Fruit fly (Drosophila melanogaster) whole organism, embryonic: ENCODE results near the gene Try29F.

Experiments used
- Asciz ChIP-seq: fragments of 200-800 bp; sonication (Bioruptor generic); optimal IDR thresholded peaks from 2 replicates; lab custom pipeline; 2017; ENCODE audit warnings: missing biosample characterization, mild to moderate bottlenecking, missing genetic modification characterization, missing genetic modification reagents
- CG11723 ChIP-seq: fragments of 200-800 bp; sonication (Bioruptor generic); optimal IDR thresholded peaks from 2 replicates; lab custom pipeline; 2017; ENCODE audit warnings: missing biosample characterization, mild to moderate bottlenecking, missing genetic modification characterization
- CG13123 ChIP-seq: fragments of 200-800 bp; sonication (Bioruptor generic); optimal IDR thresholded peaks from 2 replicates; lab custom pipeline; 2016; ENCODE audit warnings: missing biosample characterization, missing genetic modification characterization
- CG13287 ChIP-seq: fragments of 200-800 bp; sonication (Bioruptor generic); IDR thresholded peaks from 2 replicates; pipeline ENCODE4 v1.3.6; 2022; ENCODE audit warnings: missing biosample characterization, missing genetic modification characterization; ENCODE audit not compliant: partially characterized antibody
- CG14050 ChIP-seq: fragments of 200-800 bp; sonication (Bioruptor generic); IDR thresholded peaks from 3 replicates; pipeline ENCODE4 v1.3.6; 2022; ENCODE audit warnings: missing biosample characterization, missing genetic modification characterization
- CG15269 ChIP-seq: fragments of 200-800 bp; sonication (Bioruptor generic); optimal IDR thresholded peaks from 2 replicates; lab custom pipeline; 2018; ENCODE audit warnings: missing biosample characterization, mild to moderate bottlenecking, missing genetic modification characterization, moderate library complexity
- CG15514 ChIP-seq: fragments of 200-800 bp; sonication (Bioruptor generic); optimal IDR thresholded peaks from 3 replicates; lab custom pipeline; 2017; ENCODE audit warnings: missing biosample characterization, missing genetic modification characterization, mild to moderate bottlenecking, moderate library complexity, missing genetic modification reagents
- CG1603 ChIP-seq: fragments of 200-800 bp; sonication (Bioruptor generic); optimal IDR thresholded peaks from 2 replicates; lab custom pipeline; 2019; ENCODE audit warnings: missing biosample characterization, mild to moderate bottlenecking, missing genetic modification characterization, moderate library complexity
- CG16863 ChIP-seq: fragments of 200-800 bp; sonication (Bioruptor generic); optimal IDR thresholded peaks from 3 replicates; lab custom pipeline; 2016; ENCODE audit warnings: missing biosample characterization, missing genetic modification characterization
- CG17186 ChIP-seq: fragments of 200-800 bp; sonication (Bioruptor generic); optimal IDR thresholded peaks from 3 replicates; lab custom pipeline; 2017; ENCODE audit warnings: missing biosample characterization, missing genetic modification reagents, missing genetic modification characterization
- CG17829 ChIP-seq: fragments of 200-800 bp; optimal IDR thresholded peaks from 2 replicates; lab custom pipeline; 2019; ENCODE audit warnings: missing biosample characterization, mild to moderate bottlenecking, missing genetic modification characterization, moderate library complexity
- CG2129 ChIP-seq: fragments of 200-800 bp; sonication (Bioruptor generic); IDR thresholded peaks from 2 replicates; pipeline ENCODE4 v1.3.6; 2022; ENCODE audit warnings: missing biosample characterization, missing genetic modification characterization; ENCODE audit not compliant: partially characterized antibody
- CG3838 ChIP-seq: fragments of 200-800 bp; sonication (Bioruptor generic); optimal IDR thresholded peaks from 3 replicates; lab custom pipeline; 2016; ENCODE audit warnings: missing biosample characterization, missing genetic modification characterization
- CG42726 ChIP-seq: fragments of 200-800 bp; sonication (Bioruptor generic); IDR thresholded peaks from 2 replicates; pipeline ENCODE4 v1.3.6; 2022; ENCODE audit warnings: missing biosample characterization, missing genetic modification characterization; ENCODE audit not compliant: partially characterized antibody
- CG43689 ChIP-seq: fragments of 200-800 bp; sonication (Bioruptor generic); IDR thresholded peaks from 2 replicates; pipeline ENCODE4 v1.3.6; 2022; ENCODE audit warnings: missing biosample characterization, missing genetic modification characterization
- CG4404 ChIP-seq: fragments of 200-800 bp; sonication (Bioruptor generic); IDR thresholded peaks from 2 replicates; pipeline ENCODE4 v1.3.6; 2022; ENCODE audit warnings: missing biosample characterization, missing genetic modification characterization
- CG4820 ChIP-seq: fragments of 200-800 bp; sonication (Bioruptor generic); optimal IDR thresholded peaks from 3 replicates; lab custom pipeline; 2016; ENCODE audit warnings: missing biosample characterization, missing genetic modification characterization
- CG6765 ChIP-seq: fragments of 200-800 bp; sonication (Bioruptor generic); optimal IDR thresholded peaks from 3 replicates; lab custom pipeline; 2017; ENCODE audit warnings: missing biosample characterization, mild to moderate bottlenecking, missing genetic modification characterization
- CG7271 ChIP-seq: fragments of 200-800 bp; sonication (Bioruptor generic); optimal IDR thresholded peaks from 2 replicates; lab custom pipeline; 2018; ENCODE audit warnings: missing biosample characterization, mild to moderate bottlenecking, missing genetic modification characterization, moderate library complexity
- CG7357 ChIP-seq: fragments of 200-800 bp; sonication (Bioruptor generic); IDR thresholded peaks from 3 replicates; pipeline ENCODE4 v1.3.6; 2022; ENCODE audit warnings: missing biosample characterization, missing genetic modification characterization
- CG8089 ChIP-seq: fragments of 200-800 bp; sonication (Bioruptor generic); optimal IDR thresholded peaks from 3 replicates; lab custom pipeline; 2016; ENCODE audit warnings: missing biosample characterization, missing genetic modification characterization
- CG8281 ChIP-seq: fragments of 200-800 bp; sonication (Bioruptor generic); optimal IDR thresholded peaks from 2 replicates; lab custom pipeline; 2018; ENCODE audit warnings: missing biosample characterization, mild to moderate bottlenecking, missing genetic modification characterization, moderate library complexity
- CG8290 ChIP-seq, 3 experiments: fragments of 200-800 bp; sonication (Bioruptor generic); optimal IDR thresholded peaks; 2 replicates each; lab custom pipeline; 2016 to 2019; ENCODE audit warnings: missing biosample characterization in 3 of 3, missing genetic modification characterization in 3 of 3, mild to moderate bottlenecking in 2 of 3, moderate library complexity in 1 of 3
- CG8359 ChIP-seq: fragments of 200-800 bp; sonication (Bioruptor generic); optimal IDR thresholded peaks from 2 replicates; lab custom pipeline; 2017; ENCODE audit warnings: missing biosample characterization, mild to moderate bottlenecking, missing genetic modification characterization, borderline replicate concordance
- CHES-1-like ChIP-seq: fragments of 200-800 bp; sonication (Bioruptor generic); optimal IDR thresholded peaks from 2 replicates; lab custom pipeline; 2016; ENCODE audit warnings: missing biosample characterization, missing genetic modification characterization
- CrebB ChIP-seq: fragments of 200-800 bp; sonication (Bioruptor generic); optimal IDR thresholded peaks from 3 replicates; lab custom pipeline; 2018; ENCODE audit warnings: missing biosample characterization, mild to moderate bottlenecking, missing genetic modification characterization
- Dip2 ChIP-seq: fragments of 200-800 bp; sonication (Bioruptor generic); IDR thresholded peaks from 2 replicates; pipeline ENCODE4 v1.3.6; 2022; ENCODE audit warnings: missing biosample characterization, missing genetic modification characterization
- HmgD ChIP-seq: fragments of 200-800 bp; sonication (Bioruptor generic); optimal IDR thresholded peaks from 3 replicates; lab custom pipeline; 2016; ENCODE audit warnings: missing biosample characterization, missing genetic modification characterization
- Lpt ChIP-seq: fragments of >200 bp; optimal IDR thresholded peaks from 2 replicates; lab custom pipeline; 2018; ENCODE audit warnings: missing biosample characterization, missing genetic modification characterization
- Mad ChIP-seq: fragments of 200-800 bp; sonication (Bioruptor generic); optimal IDR thresholded peaks from 2 replicates; lab custom pipeline; 2016; ENCODE audit warnings: missing biosample characterization, missing genetic modification characterization
- Mrtf ChIP-seq: fragments of 200-800 bp; sonication (Bioruptor generic); IDR thresholded peaks from 3 replicates; pipeline ENCODE4 v1.3.6; 2022; ENCODE audit warnings: missing biosample characterization, missing genetic modification characterization
- NfI ChIP-seq: fragments of 200-800 bp; sonication (Bioruptor generic); optimal IDR thresholded peaks from 3 replicates; lab custom pipeline; 2018; ENCODE audit warnings: missing biosample characterization, mild to moderate bottlenecking, missing genetic modification characterization, moderate library complexity
- PHDP ChIP-seq: fragments of 200-800 bp; sonication (Bioruptor generic); optimal IDR thresholded peaks from 3 replicates; lab custom pipeline; 2018; ENCODE audit warnings: missing biosample characterization, mild to moderate bottlenecking, missing genetic modification characterization, moderate library complexity
- Xbp1 ChIP-seq: fragments of 200-800 bp; sonication (Bioruptor generic); optimal IDR thresholded peaks from 3 replicates; lab custom pipeline; 2016; ENCODE audit warnings: missing biosample characterization, mild to moderate bottlenecking, missing genetic modification characterization
- ap ChIP-seq: fragments of 200-800 bp; sonication (Bioruptor generic); IDR thresholded peaks from 2 replicates; pipeline ENCODE4 v1.3.6; 2022; ENCODE audit warnings: missing biosample characterization, missing genetic modification characterization
- ara ChIP-seq: fragments of 200-800 bp; sonication (Bioruptor generic); IDR thresholded peaks from 2 replicates; pipeline ENCODE4 v1.3.6; 2022; ENCODE audit warnings: missing biosample characterization, missing genetic modification characterization
- caup ChIP-seq: fragments of 200-800 bp; sonication (Bioruptor generic); optimal IDR thresholded peaks from 3 replicates; lab custom pipeline; 2017; ENCODE audit warnings: missing biosample characterization, mild to moderate bottlenecking, missing genetic modification characterization, moderate library complexity; ENCODE audit not compliant: severe bottlenecking
- crp ChIP-seq, 2 experiments: fragments of 200-800 bp; sonication (Bioruptor generic); optimal IDR thresholded peaks; 2 replicates in 1 of 2; 3 replicates in 1 of 2; lab custom pipeline; 2017; ENCODE audit warnings: missing biosample characterization in 2 of 2, missing genetic modification characterization in 2 of 2, mild to moderate bottlenecking in 1 of 2, moderate library complexity in 1 of 2
- fd64A ChIP-seq: fragments of 200-800 bp; sonication (Bioruptor generic); optimal IDR thresholded peaks from 3 replicates; lab custom pipeline; 2018; ENCODE audit warnings: missing biosample characterization, mild to moderate bottlenecking, missing genetic modification characterization
- gce ChIP-seq: fragments of 200-800 bp; sonication (Bioruptor generic); IDR thresholded peaks from 3 replicates; pipeline ENCODE4 v1.3.6; 2022; ENCODE audit warnings: missing biosample characterization, missing genetic modification characterization
- maf-S ChIP-seq: fragments of 200-800 bp; sonication (Bioruptor generic); optimal IDR thresholded peaks from 2 replicates; lab custom pipeline; 2016; ENCODE audit warnings: missing biosample characterization, missing genetic modification characterization
- mld ChIP-seq: fragments of 200-800 bp; sonication (Bioruptor generic); IDR thresholded peaks from 3 replicates; pipeline ENCODE4 v1.3.6; 2022; ENCODE audit warnings: missing biosample characterization, missing genetic modification characterization; ENCODE audit not compliant: partially characterized antibody
- otp ChIP-seq: fragments of 200-800 bp; sonication (Bioruptor generic); IDR thresholded peaks from 3 replicates; pipeline ENCODE4, ENCODE4 v1.3.6; 2022; ENCODE audit warnings: missing biosample characterization, missing genetic modification characterization
- pb ChIP-seq: fragments of 200-800 bp; sonication (Bioruptor generic); optimal IDR thresholded peaks from 3 replicates; lab custom pipeline; 2016; ENCODE audit warnings: missing biosample characterization, missing genetic modification characterization
- pho ChIP-seq: fragments of 200-800 bp; sonication (Bioruptor generic); optimal IDR thresholded peaks from 2 replicates; lab custom pipeline; 2016; ENCODE audit warnings: missing biosample characterization, missing genetic modification characterization
- phol ChIP-seq: fragments of 200-800 bp; sonication (Bioruptor generic); optimal IDR thresholded peaks from 3 replicates; lab custom pipeline; 2018; ENCODE audit warnings: missing biosample characterization, mild to moderate bottlenecking, missing genetic modification characterization, moderate library complexity
- shn ChIP-seq: fragments of 200-800 bp; sonication (Bioruptor generic); optimal IDR thresholded peaks from 3 replicates; lab custom pipeline; 2016; ENCODE audit warnings: missing biosample characterization, missing genetic modification characterization
- sima ChIP-seq: fragments of 200-800 bp; sonication (Bioruptor generic); optimal IDR thresholded peaks from 2 replicates; lab custom pipeline; 2016; ENCODE audit warnings: missing biosample characterization, missing genetic modification characterization
- zfh1 ChIP-seq: fragments of 200-800 bp; sonication (Bioruptor generic); IDR thresholded peaks from 3 replicates; pipeline ENCODE4 v1.3.6; 2022; ENCODE audit warnings: missing biosample characterization, missing genetic modification characterization

Gene Try29F

DNA sequence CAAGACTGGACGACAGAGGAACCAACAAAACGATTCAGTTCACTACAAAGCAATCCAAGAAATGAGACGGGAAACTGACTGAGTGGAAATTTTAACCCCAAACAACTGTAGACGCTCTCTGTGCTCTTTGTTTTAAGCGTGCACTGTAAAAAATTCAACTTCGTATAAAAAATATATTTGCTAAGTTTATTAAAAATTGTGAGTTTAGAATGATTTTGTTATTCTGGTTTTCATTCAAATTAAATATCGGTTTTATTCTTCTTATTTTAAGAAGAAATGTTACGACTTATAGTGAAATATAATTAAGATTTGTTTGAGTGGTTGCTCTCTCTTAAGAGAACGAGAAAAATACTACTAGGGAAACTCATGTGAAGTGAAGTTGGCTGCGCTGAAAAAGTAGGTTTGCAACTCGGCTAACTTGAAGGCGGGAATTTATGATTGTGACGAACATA, 40.3 kb upstream of the Try29F start (continued):
- TF ChIP-seq CG6765 (GFP tag; lab: Kevin White, UChicago), result peak; percentile 78
- TF ChIP-seq CG16863 (GFP tag; lab: Kevin White, UChicago), result peak; percentile 91
- peak; percentile 94 for TF ChIP-seq CG4404
- peak; percentile 93 for TF ChIP-seq phol (tag; lab: Kevin White, UChicago)
- TF ChIP-seq CG17186 (GFP tag; lab: Kevin White, UChicago), result peak; percentile 23
- TF ChIP-seq CrebB (tag; lab: Kevin White, UChicago), result peak; percentile 85
- TF ChIP-seq mld (GFP tag; lab: Robert Waterston, UW), result no peak
- peak; percentile 75 for TF ChIP-seq shn (GFP tag; lab: Kevin White, UChicago)
- peak; percentile 87 for TF ChIP-seq CG1603
- peak; percentile 81 for TF ChIP-seq CG7271 (tag; lab: Kevin White, UChicago)
- TF ChIP-seq fd64A, result peak; percentile 42
- peak; percentile 89 for TF ChIP-seq CHES-1-like (GFP tag; lab: Kevin White, UChicago)
- TF ChIP-seq Mad (GFP tag; lab: Kevin White, UChicago), result peak; percentile 84
- TF ChIP-seq maf-S (GFP tag; lab: Kevin White, UChicago), result peak; percentile 94
- TF ChIP-seq CG3838 (GFP tag; lab: Kevin White, UChicago), result peak; percentile 92
- peak; percentile 83 for TF ChIP-seq HmgD
- peak; percentile 89 for TF ChIP-seq Asciz (GFP tag; lab: Kevin White, UChicago)
- TF ChIP-seq caup (GFP tag; lab: Kevin White, UChicago), result peak; percentile 88
- peak; percentile 97 for TF ChIP-seq otp
- TF ChIP-seq CG8089 (GFP tag; lab: Kevin White, UChicago), result peak; percentile 85
- TF ChIP-seq CG8359 (GFP tag; lab: Kevin White, UChicago), result peak; percentile 68
- TF ChIP-seq CG13287, result peak; percentile 45; the same call in 1 of the 2 replicates
- TF ChIP-seq CG17829 (tag; lab: Kevin White, UChicago), result peak; percentile 96
- peak; percentile 83 for TF ChIP-seq sima (GFP tag; lab: Kevin White, UChicago)
- TF ChIP-seq CG15514 (GFP tag; lab: Kevin White, UChicago), result peak; percentile 88
- peak; percentile 97 for TF ChIP-seq CG14050 (GFP tag; lab: Robert Waterston, UW)
- peak; percentile 90 for TF ChIP-seq CG15269
- TF ChIP-seq CG8281 (tag; lab: Kevin White, UChicago), result peak; percentile 66
- no peak for TF ChIP-seq Lpt
- no peak for TF ChIP-seq CG42726 (GFP tag; lab: Robert Waterston, UW)
- TF ChIP-seq CG11723 (GFP tag; lab: Kevin White, UChicago), result peak; percentile 78
- TF ChIP-seq pho (GFP tag; lab: Kevin White, UChicago), result peak; percentile 92
- 0 out of 2 replicates have a peak, but pooled peaks have one; percentile 22 for TF ChIP-seq Dip2 (GFP tag; lab: Robert Waterston, UW)
- TF ChIP-seq crp (GFP tag; optimal IDR thresholded peaks at IDR 0.05; lab: Kevin White, UChicago), result peak in 1 of 2 experiments; percentile 65
- TF ChIP-seq ara, result peak; percentile 97
- TF ChIP-seq gce (GFP tag; lab: Robert Waterston, UW), result peak; percentile 96
- TF ChIP-seq Mrtf (GFP tag; lab: Robert Waterston, UW), result peak; percentile 93
- TF ChIP-seq Xbp1 (GFP tag; lab: Kevin White, UChicago), result peak; percentile 99
- peak; percentile 88 for TF ChIP-seq CG4820 (GFP tag; lab: Kevin White, UChicago)
- TF ChIP-seq CG8290 (GFP tag; optimal IDR thresholded peaks at IDR 0.05; lab: Kevin White, UChicago), result peak; percentile 97
- peak; percentile 74 to 89 for TF ChIP-seq CG8290 (tag; optimal IDR thresholded peaks at IDR 0.05; lab: Kevin White, UChicago)
- peak; percentile 98 for TF ChIP-seq zfh1 (GFP tag; lab: Robert Waterston, UW)
- TF ChIP-seq CG43689 (GFP tag; lab: Robert Waterston, UW), result peak; percentile 94
- TF ChIP-seq CG2129 (GFP tag; lab: Robert Waterston, UW), result no peak
- TF ChIP-seq CG13123 (GFP tag; lab: Kevin White, UChicago), result peak; percentile 99
- peak; percentile 93 for TF ChIP-seq NfI
- TF ChIP-seq ap (GFP tag; lab: Robert Waterston, UW), result peak; percentile 97
- TF ChIP-seq CG7357, result peak; percentile 93
- TF ChIP-seq pb (GFP tag; lab: Kevin White, UChicago), result peak; percentile 80
- peak; percentile 95 for TF ChIP-seq PHDP (tag; lab: Kevin White, UChicago)
